Fruit fly (Drosophila melanogaster) whole organism, embryonic: ENCODE data around the gene Acat1.

Source experiments
- Atf3 ChIP-seq: fragments of 200-800 bp; sonication (Bioruptor generic); optimal IDR thresholded peaks from 3 replicates; lab custom pipeline; 2016; ENCODE audit warnings: missing biosample characterization, missing genetic modification characterization
- CG10209 ChIP-seq: fragments of 200-800 bp; sonication (Bioruptor generic); optimal IDR thresholded peaks from 3 replicates; lab custom pipeline; 2017; ENCODE audit warnings: missing biosample characterization, mild to moderate bottlenecking, missing genetic modification characterization, missing genetic modification reagents
- CG1024 ChIP-seq: fragments of 200-800 bp; sonication (Bioruptor generic); IDR thresholded peaks from 2 replicates; pipeline ENCODE4 v1.3.6; 2022; ENCODE audit warnings: missing biosample characterization, missing genetic modification characterization
- CG10267 ChIP-seq: fragments of 200-800 bp; sonication (Bioruptor generic); optimal IDR thresholded peaks from 2 replicates; lab custom pipeline; 2018; ENCODE audit warnings: missing biosample characterization, mild to moderate bottlenecking, missing genetic modification characterization, moderate library complexity
- CG10274 ChIP-seq: fragments of 200-800 bp; sonication (Bioruptor generic); optimal IDR thresholded peaks from 3 replicates; lab custom pipeline; 2017; ENCODE audit warnings: missing biosample characterization, mild to moderate bottlenecking, missing genetic modification characterization
- CG11093 ChIP-seq: fragments of 200-800 bp; sonication (Bioruptor generic); IDR thresholded peaks from 3 replicates; pipeline ENCODE4 v1.3.6; 2022; ENCODE audit warnings: missing biosample characterization, missing genetic modification characterization
- CG11398 ChIP-seq: fragments of 200-800 bp; sonication (Bioruptor generic); optimal IDR thresholded peaks from 2 replicates; lab custom pipeline; 2016; ENCODE audit warnings: missing biosample characterization, missing genetic modification characterization
- CG11456 ChIP-seq: fragments of 200-800 bp; sonication (Bioruptor generic); IDR thresholded peaks from 3 replicates; pipeline ENCODE4 v1.3.6; 2022; ENCODE audit warnings: missing biosample characterization, missing genetic modification characterization
- CG11695 ChIP-seq: fragments of 200-800 bp; sonication (Bioruptor generic); IDR thresholded peaks from 3 replicates; pipeline ENCODE4 v1.3.6; 2022; ENCODE audit warnings: missing biosample characterization, missing genetic modification characterization
- CG12219 ChIP-seq: fragments of 200-800 bp; sonication (Bioruptor generic); optimal IDR thresholded peaks from 3 replicates; lab custom pipeline; 2018; ENCODE audit warnings: missing biosample characterization, mild to moderate bottlenecking, missing genetic modification characterization
- CG15269 ChIP-seq: fragments of 200-800 bp; sonication (Bioruptor generic); optimal IDR thresholded peaks from 2 replicates; lab custom pipeline; 2018; ENCODE audit warnings: missing biosample characterization, mild to moderate bottlenecking, missing genetic modification characterization, moderate library complexity
- CG15479 ChIP-seq: fragments of 200-800 bp; sonication (Bioruptor generic); optimal IDR thresholded peaks from 3 replicates; lab custom pipeline; 2019; ENCODE audit warnings: missing biosample characterization, mild to moderate bottlenecking, missing genetic modification characterization, moderate library complexity
- CG15514 ChIP-seq: fragments of 200-800 bp; sonication (Bioruptor generic); optimal IDR thresholded peaks from 3 replicates; lab custom pipeline; 2017; ENCODE audit warnings: missing biosample characterization, missing genetic modification characterization, mild to moderate bottlenecking, moderate library complexity, missing genetic modification reagents
- CG17186 ChIP-seq: fragments of 200-800 bp; sonication (Bioruptor generic); optimal IDR thresholded peaks from 3 replicates; lab custom pipeline; 2017; ENCODE audit warnings: missing biosample characterization, missing genetic modification reagents, missing genetic modification characterization
- CG17361 ChIP-seq: fragments of 200-800 bp; sonication (Bioruptor generic); IDR thresholded peaks from 3 replicates; pipeline ENCODE4 v1.3.6; 2022; ENCODE audit warnings: missing biosample characterization, missing genetic modification characterization
- CG1792 ChIP-seq: fragments of 200-800 bp; sonication (Bioruptor generic); optimal IDR thresholded peaks from 2 replicates; lab custom pipeline; 2016; ENCODE audit warnings: missing biosample characterization, missing genetic modification characterization
- CG1832 ChIP-seq: fragments of 200-800 bp; sonication (Bioruptor generic); optimal IDR thresholded peaks from 2 replicates; lab custom pipeline; 2017; ENCODE audit warnings: missing biosample characterization, mild to moderate bottlenecking, missing genetic modification characterization, inconsistent platforms
- CG2712 ChIP-seq: fragments of 200-800 bp; optimal IDR thresholded peaks from 3 replicates; lab custom pipeline; 2019; ENCODE audit warnings: missing biosample characterization, mild to moderate bottlenecking, missing genetic modification characterization, moderate library complexity
- CG30403 ChIP-seq: fragments of 200-800 bp; sonication (Bioruptor generic); optimal IDR thresholded peaks from 3 replicates; lab custom pipeline; 2016; ENCODE audit warnings: missing biosample characterization, missing genetic modification characterization
- CG33557 ChIP-seq: fragments of 200-800 bp; sonication (Bioruptor generic); optimal IDR thresholded peaks from 2 replicates; lab custom pipeline; 2019; ENCODE audit warnings: missing biosample characterization, mild to moderate bottlenecking, missing genetic modification characterization, moderate library complexity
- CG34422 ChIP-seq: fragments of 200-800 bp; sonication (Bioruptor generic); IDR thresholded peaks from 3 replicates; pipeline ENCODE4 v1.3.6; 2022; ENCODE audit warnings: missing biosample characterization, missing genetic modification characterization
- CG6689 ChIP-seq: fragments of 200-800 bp; sonication (Bioruptor generic); IDR thresholded peaks from 2 replicates; pipeline ENCODE4 v1.3.6; 2022; ENCODE audit warnings: missing biosample characterization, missing genetic modification characterization
- CG7928 ChIP-seq: fragments of 200-800 bp; sonication (Bioruptor generic); optimal IDR thresholded peaks from 2 replicates; lab custom pipeline; 2017; ENCODE audit warnings: missing biosample characterization, mild to moderate bottlenecking, missing genetic modification characterization
- Camta ChIP-seq: fragments of 200-800 bp; sonication (Bioruptor generic); optimal IDR thresholded peaks from 2 replicates; lab custom pipeline; 2016; ENCODE audit warnings: missing biosample characterization, missing genetic modification characterization
- D19B ChIP-seq: fragments of 200-800 bp; sonication (Bioruptor generic); optimal IDR thresholded peaks from 2 replicates; lab custom pipeline; 2017; ENCODE audit warnings: missing biosample characterization, mild to moderate bottlenecking, missing genetic modification characterization
- HmgZ ChIP-seq: fragments of 200-800 bp; sonication (Bioruptor generic); optimal IDR thresholded peaks from 2 replicates; lab custom pipeline; 2018; ENCODE audit warnings: missing biosample characterization, mild to moderate bottlenecking, missing genetic modification characterization
- NC2α ChIP-seq: fragments of 200-800 bp; sonication (Bioruptor generic); optimal IDR thresholded peaks from 2 replicates; lab custom pipeline; 2016; ENCODE audit warnings: missing biosample characterization, missing genetic modification characterization
- NC2β ChIP-seq: fragments of 200-800 bp; sonication (Bioruptor generic); optimal IDR thresholded peaks from 2 replicates; lab custom pipeline; 2016; ENCODE audit warnings: missing biosample characterization, missing genetic modification characterization
- Scr ChIP-seq: fragments of 200-800 bp; sonication (Bioruptor generic); IDR thresholded peaks from 2 replicates; pipeline ENCODE4 v1.3.6; 2022; ENCODE audit warnings: missing biosample characterization, missing genetic modification characterization; ENCODE audit not compliant: partially characterized antibody
- Six4 ChIP-seq: fragments of 200-800 bp; sonication (Bioruptor generic); optimal IDR thresholded peaks from 2 replicates; lab custom pipeline; 2016; ENCODE audit warnings: missing biosample characterization, missing genetic modification characterization
- Tbp ChIP-seq: fragments of >200 bp; optimal IDR thresholded peaks from 2 replicates; lab custom pipeline; 2018; ENCODE audit warnings: missing biosample characterization, missing genetic modification characterization
- az2 ChIP-seq: fragments of 200-800 bp; sonication (Bioruptor generic); optimal IDR thresholded peaks from 3 replicates; lab custom pipeline; 2016; ENCODE audit warnings: missing biosample characterization, missing genetic modification characterization
- bbx ChIP-seq: fragments of 200-800 bp; sonication (Bioruptor generic); IDR thresholded peaks from 2 replicates; pipeline ENCODE4 v1.3.6; 2022; ENCODE audit warnings: missing biosample characterization, missing genetic modification characterization; ENCODE audit not compliant: partially characterized antibody
- bcd ChIP-seq: fragments of 200-800 bp; sonication (Bioruptor generic); optimal IDR thresholded peaks from 2 replicates; lab custom pipeline; 2017; ENCODE audit warnings: missing biosample characterization, mild to moderate bottlenecking, missing genetic modification characterization
- bigmax ChIP-seq: fragments of 200-800 bp; sonication (Bioruptor generic); optimal IDR thresholded peaks from 2 replicates; lab custom pipeline; 2018; ENCODE audit warnings: missing biosample characterization, mild to moderate bottlenecking, missing genetic modification characterization
- cad ChIP-seq: fragments of >200 bp; optimal IDR thresholded peaks from 2 replicates; lab custom pipeline; 2017; ENCODE audit warnings: missing biosample characterization, missing genetic modification characterization
- crp ChIP-seq, 2 experiments: fragments of 200-800 bp; sonication (Bioruptor generic); optimal IDR thresholded peaks; 2 replicates in 1 of 2; 3 replicates in 1 of 2; lab custom pipeline; 2017; ENCODE audit warnings: missing biosample characterization in 2 of 2, missing genetic modification characterization in 2 of 2, mild to moderate bottlenecking in 1 of 2, moderate library complexity in 1 of 2
- en ChIP-seq: fragments of 200-800 bp; sonication (Bioruptor generic); optimal IDR thresholded peaks from 2 replicates; lab custom pipeline; 2016; ENCODE audit warnings: missing biosample characterization, missing genetic modification characterization
- fd3F ChIP-seq: fragments of 200-800 bp; sonication (Bioruptor generic); optimal IDR thresholded peaks from 2 replicates; lab custom pipeline; 2018; ENCODE audit warnings: missing biosample characterization, mild to moderate bottlenecking, missing genetic modification characterization, moderate library complexity
- ftz-f1 ChIP-seq: fragments of 200-800 bp; sonication (Bioruptor generic); optimal IDR thresholded peaks from 2 replicates; lab custom pipeline; 2016; ENCODE audit warnings: missing biosample characterization, missing genetic modification characterization
- her ChIP-seq: fragments of 200-800 bp; sonication (Bioruptor generic); optimal IDR thresholded peaks from 2 replicates; lab custom pipeline; 2016; ENCODE audit warnings: missing biosample characterization, missing genetic modification characterization
- hkb ChIP-seq, 2 experiments: fragments of 200-800 bp in 1 of 2; fragments of >200 bp in 1 of 2; sonication (Bioruptor generic) in 1 of 2; IDR thresholded peaks in 1 of 2; optimal IDR thresholded peaks in 1 of 2; 2 replicates each; pipeline versions ENCODE4 v1.3.6 to Lab custom; 2017 to 2022; ENCODE audit warnings: missing biosample characterization in 1 of 2, missing genetic modification characterization in 1 of 2
- insv ChIP-seq, 2 experiments: fragments of 200-800 bp; sonication (Bioruptor generic); optimal IDR thresholded peaks; 3 replicates each; lab custom pipeline; 2016 to 2018; ENCODE audit warnings: missing biosample characterization in 2 of 2, missing genetic modification characterization in 2 of 2
- klu ChIP-seq: fragments of 200-800 bp; sonication (Bioruptor generic); IDR thresholded peaks from 2 replicates; pipeline ENCODE4 v1.3.6; 2022; ENCODE audit warnings: missing biosample characterization, missing genetic modification characterization
- pho ChIP-seq: fragments of 200-800 bp; sonication (Bioruptor generic); optimal IDR thresholded peaks from 2 replicates; lab custom pipeline; 2016; ENCODE audit warnings: missing biosample characterization, missing genetic modification characterization
- phol ChIP-seq: fragments of 200-800 bp; sonication (Bioruptor generic); optimal IDR thresholded peaks from 3 replicates; lab custom pipeline; 2018; ENCODE audit warnings: missing biosample characterization, mild to moderate bottlenecking, missing genetic modification characterization, moderate library complexity
- pita ChIP-seq: fragments of 200-800 bp; sonication (Bioruptor generic); optimal IDR thresholded peaks from 2 replicates; lab custom pipeline; 2017; ENCODE audit warnings: missing biosample characterization, mild to moderate bottlenecking, missing genetic modification characterization
- rib ChIP-seq: fragments of 200-800 bp; sonication (Bioruptor generic); IDR thresholded peaks from 2 replicates; pipeline ENCODE4 v1.3.6; 2022; ENCODE audit warnings: missing biosample characterization, missing genetic modification characterization
- sens-2 ChIP-seq: fragments of 200-800 bp; sonication (Bioruptor generic); IDR thresholded peaks from 2 replicates; pipeline ENCODE4 v1.3.6; 2022; ENCODE audit warnings: missing biosample characterization, missing genetic modification characterization
- so ChIP-seq: fragments of 200-800 bp; sonication (Bioruptor generic); IDR thresholded peaks from 3 replicates; pipeline ENCODE4 v1.3.6; 2022; ENCODE audit warnings: missing biosample characterization, missing genetic modification characterization
- wdn ChIP-seq: fragments of 200-800 bp; sonication (Bioruptor generic); IDR thresholded peaks from 2 replicates; pipeline ENCODE4 v1.3.6; 2022; ENCODE audit warnings: missing biosample characterization, missing genetic modification characterization
- zen2 ChIP-seq: fragments of 200-800 bp; sonication (Bioruptor generic); IDR thresholded peaks from 3 replicates; pipeline ENCODE4 v1.3.6; 2022; ENCODE audit warnings: missing biosample characterization, missing genetic modification characterization; ENCODE audit not compliant: partially characterized antibody

Gene Acat1

dm6 chrX:7892539-7892899 lies 3.9 kb upstream of the Acat1 start (continued):
- TF ChIP-seq hkb (optimal IDR thresholded peaks at IDR 0.05; lab: Kevin White, UChicago) (no peak), hkb (GFP tag; IDR thresholded peaks at IDR 0.05; lab: Robert Waterston, UW) (no peak), CG7928 (GFP tag; lab: Kevin White, UChicago) (no peak), CG1024 (GFP tag; lab: Robert Waterston, UW) (no peak), CG15479 (GFP tag; lab: Kevin White, UChicago) (no peak), bcd (no peak), CG10274 (GFP tag; lab: Kevin White, UChicago) (no peak), sens-2 (no peak), pita (GFP tag; lab: Kevin White, UChicago) (no peak), CG11398 (GFP tag; lab: Kevin White, UChicago) (no peak), CG1832 (GFP tag; lab: Kevin White, UChicago) (no peak), CG30403 (GFP tag; lab: Kevin White, UChicago) (peak; percentile 18), bbx (no peak), Camta (GFP tag; lab: Kevin White, UChicago) (no peak), CG15269 (tag; lab: Kevin White, UChicago) (no peak), CG11695 (GFP tag; lab: Robert Waterston, UW) (no peak), klu (GFP tag; lab: Robert Waterston, UW) (no peak), wdn (GFP tag; lab: Robert Waterston, UW) (no peak), bigmax (GFP tag; lab: Kevin White, UChicago) (no peak), CG17361 (GFP tag; lab: Robert Waterston, UW) (0 out of 3 replicates have a peak, but pooled peaks have one; percentile 29), CG1792 (no peak), CG33557 (GFP tag; lab: Kevin White, UChicago) (peak; percentile 8), CG11093 (GFP tag; lab: Robert Waterston, UW) (no peak), Six4 (GFP tag; lab: Kevin White, UChicago) (no peak), en (GFP tag; lab: Kevin White, UChicago) (no peak), NC2α (GFP tag; lab: Kevin White, UChicago) (no peak), CG12219 (no peak), CG10209 (GFP tag; lab: Kevin White, UChicago) (no peak), Atf3 (GFP tag; lab: Kevin White, UChicago) (no peak), CG2712 (tag; lab: Kevin White, UChicago) (peak; percentile 4), her (no peak), insv (GFP tag; optimal IDR thresholded peaks at IDR 0.05; lab: Kevin White, UChicago) (peak in 1 of 2 experiments; percentile 26), zen2 (no peak), phol (tag; lab: Kevin White, UChicago) (peak; percentile 23), CG17186 (GFP tag; lab: Kevin White, UChicago) (no peak), CG11456 (no peak), Tbp (GFP tag; lab: Kevin White, UChicago) (no peak), NC2β (GFP tag; lab: Kevin White, UChicago) (no peak), CG6689 (no peak), CG34422 (GFP tag; lab: Robert Waterston, UW) (no peak), rib (GFP tag; lab: Robert Waterston, UW) (no peak), Scr (GFP tag; lab: Robert Waterston, UW) (no peak), fd3F (GFP tag; lab: Kevin White, UChicago) (no peak), HmgZ (no peak), crp (GFP tag; optimal IDR thresholded peaks at IDR 0.05; lab: Kevin White, UChicago) (no peak), cad (GFP tag; lab: Kevin White, UChicago) (no peak), pho (GFP tag; lab: Kevin White, UChicago) (no peak), D19B (GFP tag; lab: Kevin White, UChicago) (no peak), so (GFP tag; lab: Robert Waterston, UW) (no peak), ftz-f1 (GFP tag; lab: Kevin White, UChicago) (no peak), CG10267 (tag; lab: Kevin White, UChicago) (peak; percentile 10), az2 (GFP tag; lab: Kevin White, UChicago) (no peak), CG15514 (GFP tag; lab: Kevin White, UChicago) (no peak)
